Worm (Caenorhabditis elegans): ENCODE data around the gene C53D6.8.

- TF ChIP-seq blmp-1 (tag; optimal IDR thresholded peaks at IDR 0.05; ENCODE audit: insufficient read depth) (no peak), unc-39 (tag; optimal IDR thresholded peaks at IDR 0.05) (no peak), lin-13 (GFP tag; optimal IDR thresholded peaks at IDR 0.05) (no peak), nhr-77 (tag; optimal IDR thresholded peaks at IDR 0.05) (no peak), nhr-11 (tag; optimal IDR thresholded peaks at IDR 0.05) (no peak), mab-5 (tag; optimal IDR thresholded peaks at IDR 0.05) (no peak), aly-2 (tag; optimal IDR thresholded peaks at IDR 0.05) (no peak)
Observed at ce11 chrIV:9051036-9051435, 48.5 kb upstream of the C53D6.8 start.
